Worm (Caenorhabditis elegans) whole organism, L3 larva: ENCODE results near the gene C36B7.5.

Source experiments
- ceh-16 ChIP-seq: sonication (generic microtip); optimal IDR thresholded peaks from 2 replicates; lab custom pipeline; 2017; ENCODE audit warnings: missing biosample characterization, missing genetic modification characterization
- daf-12 ChIP-seq: fragments of 150-350 bp; optimal IDR thresholded peaks from 2 replicates; lab custom pipeline; 2014; ENCODE audit warnings: missing biosample characterization, missing genetic modification reagents, missing genetic modification characterization
- egl-27 ChIP-seq: sonication (generic microtip); optimal IDR thresholded peaks from 4 replicates; lab custom pipeline; 2017; ENCODE audit warnings: missing biosample characterization, missing genetic modification reagents, missing genetic modification characterization
- nfya-1 ChIP-seq: sonication (generic microtip); optimal IDR thresholded peaks from 2 replicates; lab custom pipeline; 2017; ENCODE audit warnings: missing genetic modification characterization, mild to moderate bottlenecking, missing compliant biosample characterization, antibody characterized with exemption, moderate library complexity; ENCODE audit not compliant: insufficient read depth
- pqm-1 ChIP-seq: fragments of 150-350 bp; optimal IDR thresholded peaks from 2 replicates; lab custom pipeline; 2017; ENCODE audit warnings: missing biosample characterization, missing genetic modification characterization, inconsistent platforms

DNA sequence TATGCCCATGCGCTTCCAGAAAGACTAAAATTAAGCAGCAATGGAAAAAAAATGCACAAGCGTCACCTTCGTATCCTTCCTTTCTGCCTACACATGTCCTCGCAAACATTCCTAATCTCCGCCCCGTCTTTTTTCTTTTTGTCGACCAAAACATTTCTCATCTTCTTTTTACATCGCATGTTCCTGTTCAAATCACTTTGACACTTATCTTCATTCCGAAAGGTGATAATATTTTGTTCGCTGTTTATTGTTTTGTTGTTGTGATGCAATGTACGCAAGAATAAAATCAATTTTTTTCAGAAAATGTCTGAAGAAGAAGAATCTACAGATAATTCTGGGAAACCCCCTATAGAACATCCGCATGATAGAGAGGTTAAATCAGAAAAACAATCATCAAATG lies 30.1 kb upstream of the C36B7.5 start, which contains the start of gene ist-1:
- TF ChIP-seq pqm-1 = no peak
- TF ChIP-seq nfya-1 = no peak
- TF ChIP-seq ceh-16 (tag; lab: Kevin White, UChicago) = no peak
- TF ChIP-seq egl-27 (tag; lab: Kevin White, UChicago) = no peak
- TF ChIP-seq daf-12 (tag; lab: Kevin White, UChicago) = no peak
